Worm (Caenorhabditis elegans): ENCODE measurements around the gene T01D1.8.

- TF ChIP-seq zag-1 (tag; optimal IDR thresholded peaks at IDR 0.05) (no peak), attf-4 (tag; optimal IDR thresholded peaks at IDR 0.05) (no peak)
Measured at ce11 chrII:192584-192983, 6.0 kb downstream of the T01D1.8 start.

Measured in whole organism, L4 larva.